Worm (Caenorhabditis elegans) whole organism, midembryonic: Measurements from ENCODE around the gene stau-1.
A peak's percentile ranks its signal among the peaks of the same experiment; 100 is the strongest.

Experiments used
- T22C8.4 ChIP-seq: fragments of 200-800 bp; sonication (Bioruptor generic); IDR thresholded peaks from 2 replicates; pipeline ENCODE4 v1.3.6; 2022; ENCODE audit warnings: missing genetic modification characterization, missing compliant biosample characterization
- cog-1 ChIP-seq: sonication (generic microtip); optimal IDR thresholded peaks from 2 replicates; lab custom pipeline; 2016; ENCODE audit warnings: missing genetic modification characterization, missing compliant biosample characterization
- flt-1 ChIP-seq: fragments of 200-800 bp; sonication (Bioruptor generic); IDR thresholded peaks from 2 replicates; pipeline ENCODE4 v1.3.6; 2022; ENCODE audit warnings: missing genetic modification characterization, missing compliant biosample characterization
- klf-2 ChIP-seq: fragments of 200-800 bp; sonication (Bioruptor generic); conservative IDR thresholded peaks from 2 replicates; pipeline ENCODE4 v1.3.6; 2022; ENCODE audit warnings: missing genetic modification reagents, missing genetic modification characterization, missing compliant biosample characterization
- med-1 ChIP-seq: sonication (generic microtip); optimal IDR thresholded peaks from 2 replicates; lab custom pipeline; 2017; ENCODE audit warnings: missing genetic modification characterization, mild to moderate bottlenecking, missing compliant biosample characterization, antibody characterized with exemption, missing genetic modification reagents; ENCODE audit not compliant: insufficient read depth
- ref-1 ChIP-seq: fragments of 200-800 bp; sonication (Bioruptor generic); conservative IDR thresholded peaks from 2 replicates; pipeline ENCODE4 v1.3.6; 2022; ENCODE audit warnings: missing genetic modification reagents, missing genetic modification characterization, missing compliant biosample characterization
- tab-1 ChIP-seq: fragments of 200-800 bp; sonication (Bioruptor generic); IDR thresholded peaks from 2 replicates; pipeline ENCODE4 v1.3.6; 2022; ENCODE audit warnings: missing genetic modification characterization, missing compliant biosample characterization
- ztf-23 ChIP-seq: fragments of 200-800 bp; sonication (Bioruptor generic); IDR thresholded peaks from 2 replicates; pipeline ENCODE4 v1.3.6; 2022; ENCODE audit warnings: missing genetic modification reagents, missing genetic modification characterization, missing compliant biosample characterization
- ztf-29 ChIP-seq: fragments of 200-800 bp; sonication (Bioruptor generic); IDR thresholded peaks from 2 replicates; pipeline ENCODE4 v1.3.6; 2022; ENCODE audit warnings: missing genetic modification reagents, missing genetic modification characterization, missing compliant biosample characterization

stau-1 gene

ce11 chrX:994678-995077, 40.4 kb downstream of the stau-1 start:
- TF ChIP-seq ref-1 (GFP tag; lab: Robert Waterston, UW) (no peak), T22C8.4 (GFP tag; lab: Robert Waterston, UW) (no peak), ztf-23 (GFP tag; lab: Robert Waterston, UW) (no peak), tab-1 (GFP tag; lab: Robert Waterston, UW) (no peak), cog-1 (tag; lab: Kevin White, UChicago) (no peak), flt-1 (GFP tag; lab: Robert Waterston, UW) (no peak), klf-2 (GFP tag; lab: Robert Waterston, UW) (no peak), med-1 (GFP tag; lab: Kevin White, UChicago) (no peak), ztf-29 (no peak)

- TF ChIP-seq tab-1 (GFP tag; lab: Robert Waterston, UW) (0 out of 2 replicates have a peak, but pooled peaks have one; percentile 57), ztf-23 (GFP tag; lab: Robert Waterston, UW) (no peak), cog-1 (tag; lab: Kevin White, UChicago) (peak; percentile 37), T22C8.4 (GFP tag; lab: Robert Waterston, UW) (no peak), ztf-29 (peak; percentile 26; the same call in 1 of the 2 replicates), flt-1 (GFP tag; lab: Robert Waterston, UW) (peak; percentile 60; the same call in 1 of the 2 replicates), ref-1 (GFP tag; lab: Robert Waterston, UW) (no peak), klf-2 (GFP tag; lab: Robert Waterston, UW) (0 out of 2 replicates have a peak, but pooled peaks have one; percentile 14), med-1 (GFP tag; lab: Kevin White, UChicago) (no peak)
These were observed 42.3 kb downstream of the stau-1 start for ce11 chrX:992650-993403.

- no peak for TF ChIP-seq tab-1 (GFP tag; lab: Robert Waterston, UW)
- no peak for TF ChIP-seq klf-2 (GFP tag; lab: Robert Waterston, UW)
- TF ChIP-seq ztf-29 = no peak
- TF ChIP-seq med-1 (GFP tag; lab: Kevin White, UChicago) = no peak
- TF ChIP-seq ztf-23 (GFP tag; lab: Robert Waterston, UW) = no peak
- no peak for TF ChIP-seq ref-1 (GFP tag; lab: Robert Waterston, UW)
- no peak for TF ChIP-seq cog-1 (tag; lab: Kevin White, UChicago)
- TF ChIP-seq flt-1 (GFP tag; lab: Robert Waterston, UW) = no peak
- TF ChIP-seq T22C8.4 (GFP tag; lab: Robert Waterston, UW) = no peak
These were observed 43.8 kb downstream of the stau-1 start, which contains the start of the genes C09E10.3 and dgk-1 for ce11 chrX:991274-991673. TSS of gene C09E10.3 (minus strand) at chrX:991374. TSS of gene dgk-1 (minus strand) at chrX:991456.

ce11 chrX:986463-986862, 48.6 kb downstream of the stau-1 start:
- TF ChIP-seq ref-1 (GFP tag; lab: Robert Waterston, UW) = no peak
- no peak for TF ChIP-seq ztf-29
- TF ChIP-seq flt-1 (GFP tag; lab: Robert Waterston, UW) = peak; percentile 39; the same call in 1 of the 2 replicates
- TF ChIP-seq ztf-23 (GFP tag; lab: Robert Waterston, UW) = peak; percentile 38; the same call in 1 of the 2 replicates
- TF ChIP-seq cog-1 (tag; lab: Kevin White, UChicago) = no peak
- TF ChIP-seq T22C8.4 (GFP tag; lab: Robert Waterston, UW) = no peak
- no peak for TF ChIP-seq tab-1 (GFP tag; lab: Robert Waterston, UW)

- TF ChIP-seq ref-1 (GFP tag; lab: Robert Waterston, UW) (no peak), flt-1 (GFP tag; lab: Robert Waterston, UW) (no peak), T22C8.4 (GFP tag; lab: Robert Waterston, UW) (no peak), med-1 (GFP tag; lab: Kevin White, UChicago) (no peak)
These were observed 52.5 kb downstream of the stau-1 start for ce11 chrX:982598-982997.

- no peak for TF ChIP-seq tab-1 (GFP tag; lab: Robert Waterston, UW)
- TF ChIP-seq flt-1 (GFP tag; lab: Robert Waterston, UW) = no peak
- no peak for TF ChIP-seq cog-1 (tag; lab: Kevin White, UChicago)
- no peak for TF ChIP-seq T22C8.4 (GFP tag; lab: Robert Waterston, UW)
- no peak for TF ChIP-seq ref-1 (GFP tag; lab: Robert Waterston, UW)
- TF ChIP-seq ztf-29 = no peak
- no peak for TF ChIP-seq med-1 (GFP tag; lab: Kevin White, UChicago)
- no peak for TF ChIP-seq klf-2 (GFP tag; lab: Robert Waterston, UW)
- TF ChIP-seq ztf-23 (GFP tag; lab: Robert Waterston, UW) = no peak
These were observed 54.7 kb downstream of the stau-1 start, which contains the start of gene C44C1.1 for ce11 chrX:980252-981009. TSS of gene C44C1.1 (plus strand) at chrX:980776.

- TF ChIP-seq cog-1 (tag; lab: Kevin White, UChicago) = no peak
- TF ChIP-seq ref-1 (GFP tag; lab: Robert Waterston, UW) = no peak
- TF ChIP-seq klf-2 (GFP tag; lab: Robert Waterston, UW) = no peak
- TF ChIP-seq med-1 (GFP tag; lab: Kevin White, UChicago) = no peak
- TF ChIP-seq T22C8.4 (GFP tag; lab: Robert Waterston, UW) = no peak
- no peak for TF ChIP-seq flt-1 (GFP tag; lab: Robert Waterston, UW)
- no peak for TF ChIP-seq ztf-23 (GFP tag; lab: Robert Waterston, UW)
- no peak for TF ChIP-seq tab-1 (GFP tag; lab: Robert Waterston, UW)
- TF ChIP-seq ztf-29 = no peak
These were observed 57.0 kb downstream of the stau-1 start, which contains the start of gene abhd-3.2 for ce11 chrX:977958-978686. TSS of gene abhd-3.2 (minus strand) at chrX:978008.
